Worm (Caenorhabditis elegans): Measurements from ENCODE around the gene molo-1.

molo-1 gene

DNA sequence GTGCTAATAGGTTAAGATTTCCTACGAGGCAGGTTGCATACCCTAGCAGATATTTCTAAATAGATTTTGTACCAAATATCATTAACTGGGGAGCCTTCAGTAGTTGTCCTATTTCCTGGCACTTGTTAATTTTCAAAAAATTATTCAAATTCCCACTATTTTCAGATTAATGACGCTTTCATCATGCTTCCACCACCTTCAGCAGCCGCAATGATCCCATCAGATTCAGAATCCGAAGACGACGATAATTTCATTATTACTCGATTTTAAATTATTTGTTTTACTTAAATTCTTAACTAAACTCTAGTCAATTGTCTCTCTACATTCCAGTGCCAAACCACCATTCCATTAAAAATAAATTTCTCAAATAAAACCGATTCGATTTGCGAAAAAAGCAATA, 22.9 kb upstream of the molo-1 start (continued):
- TF ChIP-seq hmg-1.2 (GFP tag; IDR thresholded peaks at IDR 0.05) (no peak), Y79H2A.3 (GFP tag; conservative IDR thresholded peaks at IDR 0.05) (peak; percentile 42; the same call in 1 of the 2 replicates), lin-40 (tag; optimal IDR thresholded peaks at IDR 0.05) (peak; percentile 29), madf-3 (GFP tag; IDR thresholded peaks at IDR 0.05) (no peak), madf-10 (tag; optimal IDR thresholded peaks at IDR 0.05) (peak; percentile 43), nhr-27 (tag; optimal IDR thresholded peaks at IDR 0.05) (no peak), nfya-1 (tag; optimal IDR thresholded peaks at IDR 0.05; ENCODE audit: borderline replicate concordance, insufficient read depth) (no peak), mxl-1 (tag; optimal IDR thresholded peaks at IDR 0.05) (no peak), F23B12.7 (tag; optimal IDR thresholded peaks at IDR 0.05; ENCODE audit: insufficient read depth) (no peak), attf-5 (GFP tag; optimal IDR thresholded peaks at IDR 0.05) (peak; percentile 8), nfya-2 (GFP tag; IDR thresholded peaks at IDR 0.05) (no peak), tbp1 (GFP tag; optimal IDR thresholded peaks at IDR 0.05) (no peak), T26A5.8 (tag; optimal IDR thresholded peaks at IDR 0.05) (no peak), tlf-1 (GFP tag; optimal IDR thresholded peaks at IDR 0.05) (peak; percentile 64), mel-28 (tag; optimal IDR thresholded peaks at IDR 0.05; ENCODE audit: borderline replicate concordance) (peak; percentile 47), B0336.3 (GFP tag; IDR thresholded peaks at IDR 0.05) (peak; percentile 82), repo-1 (tag; optimal IDR thresholded peaks at IDR 0.05) (peak; percentile 39), nhr-90 (tag; optimal IDR thresholded peaks at IDR 0.05) (peak; percentile 48), ekl-4 (GFP tag; IDR thresholded peaks at IDR 0.05) (peak; percentile 54; the same call in 1 of the 2 replicates), ztf-25 (GFP tag; IDR thresholded peaks at IDR 0.05) (no peak), unc-130 (GFP tag; optimal IDR thresholded peaks at IDR 0.05) (no peak), C17E4.6 (GFP tag; IDR thresholded peaks at IDR 0.05) (no peak), F52B5.7 (tag; optimal IDR thresholded peaks at IDR 0.05) (no peak), cebp-1 (GFP tag; IDR thresholded peaks at IDR 0.05) (0 out of 2 replicates have a peak, but pooled peaks have one; percentile 34), cebp-1 (tag; optimal IDR thresholded peaks at IDR 0.05) (peak; percentile 72), let-526 (GFP tag; IDR thresholded peaks at IDR 0.05) (0 out of 2 replicates have a peak, but pooled peaks have one; percentile 56), Y95B8A.8 (GFP tag; IDR thresholded peaks at IDR 0.05) (peak; percentile 78; the same call in 1 of the 2 replicates), Y53G8AR.9 (GFP tag; conservative IDR thresholded peaks at IDR 0.05) (peak; percentile 63; the same call in 1 of the 2 replicates), lin-26 (GFP tag; IDR thresholded peaks at IDR 0.05) (0 out of 2 replicates have a peak, but pooled peaks have one; percentile 53), lir-1 (GFP tag; conservative IDR thresholded peaks at IDR 0.05) (0 out of 2 replicates have a peak, but pooled peaks have one; percentile 28), ceh-100 (GFP tag; IDR thresholded peaks at IDR 0.05) (no peak), dpl-1 (GFP tag; optimal IDR thresholded peaks at IDR 0.05) (no peak), F57A8.1 (GFP tag; optimal IDR thresholded peaks at IDR 0.05) (no peak), ztf-28 (GFP tag; IDR thresholded peaks at IDR 0.05) (no peak), hlh-26 (GFP tag; conservative IDR thresholded peaks at IDR 0.05) (no peak), nfyb-1 (GFP tag; IDR thresholded peaks at IDR 0.05) (peak; percentile 44), F33H1.4 (GFP tag; IDR thresholded peaks at IDR 0.05) (0 out of 2 replicates have a peak, but pooled peaks have one; percentile 4), Y56A3A.18 (GFP tag; IDR thresholded peaks at IDR 0.05) (0 out of 2 replicates have a peak, but pooled peaks have one; percentile 33)

DNA sequence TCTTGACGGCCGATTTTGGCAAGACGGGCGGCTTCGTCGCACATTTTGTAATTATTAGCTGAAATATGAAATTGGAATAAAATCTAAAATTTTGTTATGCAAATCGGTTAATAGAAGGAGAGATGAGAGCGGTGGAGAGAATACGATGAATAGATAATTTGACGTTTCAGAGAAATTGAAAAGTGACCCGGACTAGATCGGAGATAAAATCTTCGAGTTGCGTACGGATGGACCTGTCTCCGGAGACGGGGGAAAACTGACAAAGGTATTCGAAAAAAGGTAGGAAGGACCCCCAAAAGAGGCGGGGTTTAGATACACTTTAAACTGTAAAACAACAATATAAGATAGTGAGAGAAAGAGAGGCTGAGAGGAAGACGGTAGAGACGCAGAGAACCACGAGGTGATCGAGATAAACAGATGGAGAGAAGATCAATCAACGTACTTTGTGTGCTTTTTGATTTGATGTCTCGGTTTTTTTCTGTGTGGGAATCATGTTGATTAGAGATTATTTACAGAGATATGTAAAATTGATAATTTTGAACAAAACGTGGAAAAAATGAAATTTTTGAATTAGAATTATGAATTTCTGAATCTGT, 21.6 kb upstream of the molo-1 start, which contains the start of gene F09F7.6:
F09F7.6 (minus strand) TSS at position 64 of the 596 bp plus-strand sequence.
- TF ChIP-seq tbx-9 (tag; optimal IDR thresholded peaks at IDR 0.05; ENCODE audit: borderline replicate concordance) (no peak), B0261.1 (tag; optimal IDR thresholded peaks at IDR 0.05) (no peak), K12H6.12 (tag; optimal IDR thresholded peaks at IDR 0.05) (peak; percentile 62), ama-1 (optimal IDR thresholded peaks at IDR 0.05) (peak; percentile 61), ama-1 (GFP tag; optimal IDR thresholded peaks at IDR 0.05) (no peak), somi-1 (GFP tag; optimal IDR thresholded peaks at IDR 0.05) (peak; percentile 64), ceh-27 (GFP tag; optimal IDR thresholded peaks at IDR 0.05) (no peak), F55B11.4 (tag; optimal IDR thresholded peaks at IDR 0.05; ENCODE audit: borderline replicate concordance, insufficient read depth) (no peak), lir-1 (GFP tag; conservative IDR thresholded peaks at IDR 0.05) (0 out of 2 replicates have a peak, but pooled peaks have one; percentile 23), snpc-1.1 (tag; optimal IDR thresholded peaks at IDR 0.05; ENCODE audit: insufficient read depth) (no peak), lin-54 (GFP tag; optimal IDR thresholded peaks at IDR 0.05) (no peak), nfyb-1 (GFP tag; IDR thresholded peaks at IDR 0.05) (0 out of 2 replicates have a peak, but pooled peaks have one; percentile 34), let-526 (GFP tag; IDR thresholded peaks at IDR 0.05) (no peak), C06A6.2 (GFP tag; conservative IDR thresholded peaks at IDR 0.05) (0 out of 2 replicates have a peak, but pooled peaks have one; percentile 28)

Measured in whole organism, young adult.